Fruit fly (Drosophila melanogaster): ENCODE measurements around the gene Lkr.

The Lkr gene

DNA sequence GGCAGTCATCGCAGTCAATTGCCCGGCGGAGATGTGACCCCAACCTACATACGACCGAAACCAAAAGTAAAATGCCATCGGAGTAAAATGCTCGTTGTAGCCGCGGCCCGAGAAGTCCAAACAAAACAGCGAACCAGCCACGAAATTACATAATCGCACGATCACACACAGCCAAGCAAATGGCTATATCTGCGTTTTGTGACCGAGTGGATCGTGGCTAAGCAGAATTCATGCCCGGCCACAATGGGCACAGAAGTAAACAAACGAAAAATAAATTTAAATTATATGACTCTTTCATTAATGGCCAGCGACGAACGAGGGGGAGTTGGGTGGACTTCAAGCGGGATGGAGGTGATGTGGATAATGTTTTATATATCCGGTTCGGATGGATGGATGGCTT lies 40.6 kb upstream of the Lkr start (continued):
- no peak for TF ChIP-seq abd-A (tag; optimal IDR thresholded peaks at IDR 0.05)
- no peak for TF ChIP-seq Six4 (GFP tag; optimal IDR thresholded peaks at IDR 0.05)
- TF ChIP-seq Awh (GFP tag; IDR thresholded peaks at IDR 0.05), result no peak
- no peak for TF ChIP-seq CG4730 (GFP tag; IDR thresholded peaks at IDR 0.05)
- TF ChIP-seq Med (GFP tag), result peak; percentile 55
- TF ChIP-seq CG3281 (GFP tag; optimal IDR thresholded peaks at IDR 0.05), result no peak
- TF ChIP-seq zfh1 (GFP tag; IDR thresholded peaks at IDR 0.05), result no peak
- no peak for TF ChIP-seq CG5245 (GFP tag; optimal IDR thresholded peaks at IDR 0.05)
- no peak for TF ChIP-seq D19A (tag; optimal IDR thresholded peaks at IDR 0.05)
- TF ChIP-seq CG6175 (GFP tag; IDR thresholded peaks at IDR 0.05), result 0 out of 3 replicates have a peak, but pooled peaks have one; percentile 10
- TF ChIP-seq mirr (GFP tag; optimal IDR thresholded peaks at IDR 0.05), result peak; percentile 29
- no peak for TF ChIP-seq Hr3 (GFP tag; optimal IDR thresholded peaks at IDR 0.05)
- no peak for TF ChIP-seq pfk (GFP tag; optimal IDR thresholded peaks at IDR 0.05)
- no peak for TF ChIP-seq CHES-1-like (GFP tag; optimal IDR thresholded peaks at IDR 0.05)
- no peak for TF ChIP-seq CG11085 (GFP tag; IDR thresholded peaks at IDR 0.05)
- no peak for TF ChIP-seq inv (GFP tag; IDR thresholded peaks at IDR 0.05; ENCODE audit: partially characterized antibody)
- no peak for TF ChIP-seq CG13775 (GFP tag; optimal IDR thresholded peaks at IDR 0.05)
- no peak for TF ChIP-seq CG4328 (GFP tag; optimal IDR thresholded peaks at IDR 0.05)
- no peak for TF ChIP-seq CG31388 (GFP tag; optimal IDR thresholded peaks at IDR 0.05)
- TF ChIP-seq CG14014 (GFP tag; IDR thresholded peaks at IDR 0.05), result no peak
- no peak for TF ChIP-seq HLHmδ (GFP tag; optimal IDR thresholded peaks at IDR 0.05)
- TF ChIP-seq C15 (GFP tag; IDR thresholded peaks at IDR 0.05), result no peak
- TF ChIP-seq kay (GFP tag; optimal IDR thresholded peaks at IDR 0.05), result no peak
- no peak for TF ChIP-seq gsb-n (tag; optimal IDR thresholded peaks at IDR 0.05)
- no peak for TF ChIP-seq ewg (GFP tag; optimal IDR thresholded peaks at IDR 0.05)
- no peak for TF ChIP-seq CG18262 (tag; optimal IDR thresholded peaks at IDR 0.05)
- TF ChIP-seq lab (GFP tag; optimal IDR thresholded peaks at IDR 0.05), result no peak
- no peak for TF ChIP-seq Side (GFP tag; optimal IDR thresholded peaks at IDR 0.05)
- peak; percentile 47 for TF ChIP-seq sens (GFP tag)
- TF ChIP-seq CG12391 (tag; optimal IDR thresholded peaks at IDR 0.05), result no peak
- no peak for TF ChIP-seq CG17802 (tag; optimal IDR thresholded peaks at IDR 0.05)
- no peak for TF ChIP-seq Ets65A (GFP tag)
- no peak for TF ChIP-seq Scr (GFP tag; IDR thresholded peaks at IDR 0.05; ENCODE audit: partially characterized antibody)
- no peak for TF ChIP-seq jing (GFP tag; optimal IDR thresholded peaks at IDR 0.05)
- no peak for TF ChIP-seq nerfin-2 (GFP tag; IDR thresholded peaks at IDR 0.05; ENCODE audit: partially characterized antibody)
- TF ChIP-seq Dll (GFP tag; IDR thresholded peaks at IDR 0.05; ENCODE audit: partially characterized antibody), result no peak
- TF ChIP-seq CG1024 (GFP tag; IDR thresholded peaks at IDR 0.05), result no peak
- TF ChIP-seq Doc2 (GFP tag; IDR thresholded peaks at IDR 0.05), result no peak
- no peak for TF ChIP-seq wor (GFP tag; IDR thresholded peaks at IDR 0.05)
- TF ChIP-seq twi (tag; optimal IDR thresholded peaks at IDR 0.05), result no peak
- TF ChIP-seq CG15073 (GFP tag; optimal IDR thresholded peaks at IDR 0.05), result no peak
- no peak for TF ChIP-seq pita (GFP tag; optimal IDR thresholded peaks at IDR 0.05)
- no peak for TF ChIP-seq CG8944 (GFP tag; optimal IDR thresholded peaks at IDR 0.05)
- no peak for TF ChIP-seq CG34422 (GFP tag; IDR thresholded peaks at IDR 0.05)
- TF ChIP-seq chn (GFP tag; optimal IDR thresholded peaks at IDR 0.05), result no peak
- no peak for TF ChIP-seq H15 (GFP tag; IDR thresholded peaks at IDR 0.05)
- TF ChIP-seq CG12236 (GFP tag; optimal IDR thresholded peaks at IDR 0.05), result no peak
- no peak for TF ChIP-seq CG17361 (GFP tag; IDR thresholded peaks at IDR 0.05)
- no peak for TF ChIP-seq sna (GFP tag; IDR thresholded peaks at IDR 0.05; ENCODE audit: partially characterized antibody)
- TF ChIP-seq CG7786 (GFP tag; optimal IDR thresholded peaks at IDR 0.05), result no peak
- TF ChIP-seq mld (GFP tag; IDR thresholded peaks at IDR 0.05; ENCODE audit: partially characterized antibody), result no peak
- TF ChIP-seq Hey (tag; optimal IDR thresholded peaks at IDR 0.05), result no peak

Data from whole organism, embryonic.